Fruit fly (Drosophila melanogaster): ENCODE results near the gene Acbp4.

Gene Acbp4

DNA sequence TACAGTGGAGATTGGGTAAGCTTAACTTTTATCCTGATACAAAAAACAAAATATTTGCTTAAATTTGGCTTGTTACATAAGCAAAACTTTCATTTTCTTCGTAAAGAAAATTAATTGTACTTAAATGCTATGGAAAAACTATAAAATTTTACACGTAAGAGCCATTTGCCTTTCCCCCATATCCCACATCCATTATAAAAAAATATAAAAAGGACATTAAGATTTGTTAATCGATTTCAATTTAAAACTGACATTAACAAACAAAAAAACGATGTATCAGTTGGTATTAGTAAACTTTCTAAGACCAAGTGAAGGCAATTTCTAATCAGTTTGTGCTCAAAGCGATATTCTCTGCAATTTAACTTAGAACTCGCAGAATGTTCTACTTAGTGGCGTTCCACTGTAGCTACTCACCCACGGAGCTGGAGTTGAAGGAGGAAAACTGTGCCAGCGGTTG, 27.5 kb upstream of the Acbp4 start (continued):
- TF ChIP-seq BEAF-32 (GFP tag; optimal IDR thresholded peaks at IDR 0.05) (no peak), crol (GFP tag; IDR thresholded peaks at IDR 0.05) (no peak), CG32532 (GFP tag; IDR thresholded peaks at IDR 0.05) (no peak), CG12744 (GFP tag; optimal IDR thresholded peaks at IDR 0.05) (no peak), ERR (GFP tag; optimal IDR thresholded peaks at IDR 0.05) (no peak), Dll (GFP tag; IDR thresholded peaks at IDR 0.05; ENCODE audit: partially characterized antibody) (no peak), CG14014 (GFP tag; IDR thresholded peaks at IDR 0.05) (no peak), Sox102F (GFP tag; optimal IDR thresholded peaks at IDR 0.05) (peak; percentile 16), danr (GFP tag; IDR thresholded peaks at IDR 0.05) (no peak), CG9437 (GFP tag; optimal IDR thresholded peaks at IDR 0.05) (peak; percentile 22), Usf (GFP tag; optimal IDR thresholded peaks at IDR 0.05) (no peak), tx (GFP tag; optimal IDR thresholded peaks at IDR 0.05) (no peak), Hmx (GFP tag; optimal IDR thresholded peaks at IDR 0.05) (no peak), Fer2 (tag; optimal IDR thresholded peaks at IDR 0.05) (no peak), ssp (GFP tag; IDR thresholded peaks at IDR 0.05) (no peak), HLH3B (GFP tag; IDR thresholded peaks at IDR 0.05) (no peak), klu (GFP tag; IDR thresholded peaks at IDR 0.05) (no peak), CG11398 (GFP tag; optimal IDR thresholded peaks at IDR 0.05) (no peak), HHEX (GFP tag; optimal IDR thresholded peaks at IDR 0.05) (no peak), sug (tag; optimal IDR thresholded peaks at IDR 0.05) (no peak), CG4730 (GFP tag; IDR thresholded peaks at IDR 0.05) (no peak), Ssrp (tag; optimal IDR thresholded peaks at IDR 0.05) (peak; percentile 33), Vsx1 (GFP tag; optimal IDR thresholded peaks at IDR 0.05) (no peak), wek (GFP tag; optimal IDR thresholded peaks at IDR 0.05) (no peak), CG30020 (tag; optimal IDR thresholded peaks at IDR 0.05) (no peak), CG42726 (GFP tag; IDR thresholded peaks at IDR 0.05; ENCODE audit: partially characterized antibody) (no peak), vfl (GFP tag; optimal IDR thresholded peaks at IDR 0.05) (no peak), pzg (GFP tag; optimal IDR thresholded peaks at IDR 0.05) (no peak), trem (tag; optimal IDR thresholded peaks at IDR 0.05) (no peak), Lpt (GFP tag; optimal IDR thresholded peaks at IDR 0.05) (no peak), CTCF (GFP tag; optimal IDR thresholded peaks at IDR 0.05) (no peak), CG14710 (tag; optimal IDR thresholded peaks at IDR 0.05) (peak; percentile 29), CG11085 (GFP tag; IDR thresholded peaks at IDR 0.05) (no peak), her (GFP tag; optimal IDR thresholded peaks at IDR 0.05) (no peak), hth (optimal IDR thresholded peaks at IDR 0.05) (no peak), lov (optimal IDR thresholded peaks at IDR 0.05) (no peak), lov (GFP tag; IDR thresholded peaks at IDR 0.05) (no peak), CG3847 (GFP tag; IDR thresholded peaks at IDR 0.05) (no peak), Xbp1 (GFP tag; optimal IDR thresholded peaks at IDR 0.05) (no peak), CG2678 (tag; optimal IDR thresholded peaks at IDR 0.05) (peak; percentile 49), sc (optimal IDR thresholded peaks at IDR 0.05) (no peak), sc (GFP tag; optimal IDR thresholded peaks at IDR 0.05) (no peak), tap (tag; optimal IDR thresholded peaks at IDR 0.05) (no peak), CG31388 (GFP tag; optimal IDR thresholded peaks at IDR 0.05) (no peak), cas (GFP tag; IDR thresholded peaks at IDR 0.05) (no peak), CG18619 (GFP tag; optimal IDR thresholded peaks at IDR 0.05) (no peak), lmd (GFP tag; IDR thresholded peaks at IDR 0.05) (peak; percentile 16; the same call in 1 of the 2 replicates), Drgx (GFP tag; IDR thresholded peaks at IDR 0.05) (no peak), CG10979 (tag; optimal IDR thresholded peaks at IDR 0.05) (peak; percentile 29), org-1 (GFP tag; optimal IDR thresholded peaks at IDR 0.05) (peak; percentile 26), CG32772 (GFP tag; IDR thresholded peaks at IDR 0.05) (no peak), bowl (GFP tag; IDR thresholded peaks at IDR 0.05) (no peak), CG10959 (GFP tag; IDR thresholded peaks at IDR 0.05) (no peak), CG4707 (GFP tag; optimal IDR thresholded peaks at IDR 0.05) (no peak)

Data from whole organism, embryonic.